Worm (Caenorhabditis elegans) whole organism, early embryonic: ENCODE data around the gene fbxa-157.
"Not testable (repeated sequence)": the region's sequence is repeated elsewhere in the genome, so short reads cannot be mapped to it uniquely, and the experiment has no call there.

ENCODE experiments used
- B0310.2 ChIP-seq: sonication (generic microtip); optimal IDR thresholded peaks from 2 replicates; lab custom pipeline; 2016; ENCODE audit warnings: mild to moderate bottlenecking, missing genetic modification characterization, missing compliant biosample characterization
- F13C5.2 ChIP-seq: sonication (generic microtip); optimal IDR thresholded peaks from 2 replicates; lab custom pipeline; 2017; ENCODE audit warnings: mild to moderate bottlenecking, missing genetic modification characterization, inconsistent platforms, missing compliant biosample characterization
- aly-1 ChIP-seq: sonication (generic microtip); optimal IDR thresholded peaks from 2 replicates; lab custom pipeline; 2016; ENCODE audit warnings: missing genetic modification characterization, missing compliant biosample characterization
- ama-1 ChIP-seq: fragments of 150-350 bp; optimal IDR thresholded peaks from 2 replicates; lab custom pipeline; 2014
- ceh-13 ChIP-seq: fragments of 200-800 bp; sonication (Bioruptor generic); optimal IDR thresholded peaks from 2 replicates; lab custom pipeline; 2018; ENCODE audit warnings: mild to moderate bottlenecking, missing genetic modification characterization, missing compliant biosample characterization
- ceh-36 ChIP-seq: sonication (generic microtip); optimal IDR thresholded peaks from 2 replicates; lab custom pipeline; 2016; ENCODE audit warnings: missing genetic modification characterization, inconsistent platforms, missing compliant biosample characterization
- ets-7 ChIP-seq: sonication (generic microtip); optimal IDR thresholded peaks from 2 replicates; lab custom pipeline; 2016; ENCODE audit warnings: missing genotype, missing genetic modification characterization, missing compliant biosample characterization
- flt-1 ChIP-seq: fragments of 200-800 bp; sonication (Bioruptor generic); IDR thresholded peaks from 2 replicates; pipeline ENCODE4 v1.3.6; 2022; ENCODE audit warnings: missing genetic modification characterization, missing compliant biosample characterization
- hmbx-1 ChIP-seq: sonication (generic microtip); optimal IDR thresholded peaks from 2 replicates; lab custom pipeline; 2016; ENCODE audit warnings: mild to moderate bottlenecking, missing genetic modification characterization, missing compliant biosample characterization
- hmg-4 ChIP-seq: fragments of 200-800 bp; sonication (Bioruptor generic); optimal IDR thresholded peaks from 2 replicates; lab custom pipeline; 2018; ENCODE audit warnings: mild to moderate bottlenecking, missing genetic modification characterization, missing compliant biosample characterization
- hnd-1 ChIP-seq: sonication (generic microtip); optimal IDR thresholded peaks from 2 replicates; lab custom pipeline; 2016; ENCODE audit warnings: missing genetic modification characterization, missing compliant biosample characterization
- pes-1 ChIP-seq: fragments of 200-800 bp; sonication (Bioruptor generic); IDR thresholded peaks from 2 replicates; pipeline ENCODE4 v1.3.6; 2022; ENCODE audit warnings: missing genetic modification reagents, missing genetic modification characterization, missing compliant biosample characterization
- scrt-1 ChIP-seq: fragments of 200-800 bp; sonication (Bioruptor generic); IDR thresholded peaks from 2 replicates; pipeline ENCODE4 v1.3.6; 2022; ENCODE audit warnings: missing genetic modification characterization, missing compliant biosample characterization
- sea-1 ChIP-seq: fragments of 200-800 bp; sonication (Bioruptor generic); conservative IDR thresholded peaks from 2 replicates; pipeline ENCODE4 v1.3.6; 2022; ENCODE audit warnings: missing genetic modification characterization, missing compliant biosample characterization
- tbx-11 ChIP-seq: fragments of 200-800 bp; sonication (Bioruptor generic); IDR thresholded peaks from 2 replicates; pipeline ENCODE4 v1.3.6; 2022; ENCODE audit warnings: missing genetic modification characterization, missing compliant biosample characterization
- tbx-37 ChIP-seq: fragments of 200-800 bp; sonication (Bioruptor generic); conservative IDR thresholded peaks from 2 replicates; pipeline ENCODE4 v1.3.6; 2022; ENCODE audit warnings: missing genetic modification reagents, missing genetic modification characterization, missing compliant biosample characterization
- tra-4 ChIP-seq: sonication (generic microtip); optimal IDR thresholded peaks from 2 replicates; lab custom pipeline; 2017; ENCODE audit warnings: missing genetic modification characterization, missing compliant biosample characterization

fbxa-157 gene

ce11 chrV:17899503-17899902 lies at the start of gene fbxa-157:
Gene fbxa-157, plus strand, starts transcription at chrV:17899803.
- no peak for TF ChIP-seq tbx-37 (GFP tag; lab: Robert Waterston, UW)
- no peak for TF ChIP-seq sea-1 (GFP tag; lab: Robert Waterston, UW)

ce11 chrV:17855889-17856288 lies 43.7 kb upstream of the fbxa-157 start, which contains the start of gene tcc-1:
Gene tcc-1, minus strand, starts transcription at chrV:17855989.
- TF ChIP-seq ets-7 (tag; lab: Kevin White, UChicago) (no peak), ceh-36 (no peak), hmg-4 (no peak), tbx-37 (GFP tag; lab: Robert Waterston, UW) (no peak), hnd-1 (no peak), flt-1 (no peak), scrt-1 (GFP tag; lab: Robert Waterston, UW) (no peak), tra-4 (tag; lab: Kevin White, UChicago) (no peak), B0310.2 (no peak), pes-1 (GFP tag; lab: Robert Waterston, UW) (no peak), hmbx-1 (tag; lab: Kevin White, UChicago) (no peak), sea-1 (GFP tag; lab: Robert Waterston, UW) (no peak), F13C5.2 (tag; lab: Kevin White, UChicago) (no peak), ama-1 (lab: Kevin White, UChicago) (no peak), ceh-13 (GFP tag; lab: Kevin White, UChicago) (no peak), aly-1 (tag; lab: Kevin White, UChicago) (no peak), tbx-11 (GFP tag; lab: Robert Waterston, UW) (no peak)

ce11 chrV:17857901-17858300 lies 41.7 kb upstream of the fbxa-157 start:
- TF ChIP-seq tbx-37 (GFP tag; lab: Robert Waterston, UW), result peak; percentile 25; the same call in 1 of the 2 replicates
- no peak for TF ChIP-seq tbx-11 (GFP tag; lab: Robert Waterston, UW)

ce11 chrV:17859065-17859464 lies 40.5 kb upstream of the fbxa-157 start:
- no peak for TF ChIP-seq ets-7 (tag; lab: Kevin White, UChicago)
- no peak for TF ChIP-seq ceh-36
- no peak for TF ChIP-seq pes-1 (GFP tag; lab: Robert Waterston, UW)
- TF ChIP-seq tbx-37 (GFP tag; lab: Robert Waterston, UW), result no peak
- TF ChIP-seq flt-1, result no peak
- no peak for TF ChIP-seq F13C5.2 (tag; lab: Kevin White, UChicago)
- TF ChIP-seq aly-1 (tag; lab: Kevin White, UChicago), result no peak
- no peak for TF ChIP-seq scrt-1 (GFP tag; lab: Robert Waterston, UW)
- no peak for TF ChIP-seq tbx-11 (GFP tag; lab: Robert Waterston, UW)
- no peak for TF ChIP-seq sea-1 (GFP tag; lab: Robert Waterston, UW)
- TF ChIP-seq ama-1 (lab: Kevin White, UChicago), result no peak
- no peak for TF ChIP-seq hmbx-1 (tag; lab: Kevin White, UChicago)
- TF ChIP-seq ceh-13 (GFP tag; lab: Kevin White, UChicago), result no peak
- TF ChIP-seq hnd-1, result no peak
- no peak for TF ChIP-seq B0310.2
- no peak for TF ChIP-seq hmg-4
- TF ChIP-seq tra-4 (tag; lab: Kevin White, UChicago), result no peak

ce11 chrV:17859519-17859918 lies 40.1 kb upstream of the fbxa-157 start:
- TF ChIP-seq pes-1 (GFP tag; lab: Robert Waterston, UW) (no peak), ama-1 (lab: Kevin White, UChicago) (no peak), ceh-13 (GFP tag; lab: Kevin White, UChicago) (no peak), ets-7 (tag; lab: Kevin White, UChicago) (no peak), sea-1 (GFP tag; lab: Robert Waterston, UW) (no peak), tbx-11 (GFP tag; lab: Robert Waterston, UW) (no peak), ceh-36 (no peak), hmg-4 (no peak)

ce11 chrV:17865309-17865708 lies 34.3 kb upstream of the fbxa-157 start, which contains the start of gene Y59A8A.8:
Gene Y59A8A.8, plus strand, starts transcription at chrV:17865609.
- not testable (repeated sequence) for TF ChIP-seq tbx-37 (GFP tag; lab: Robert Waterston, UW); flt-1; pes-1 (GFP tag; lab: Robert Waterston, UW)

ce11 chrV:17870569-17870968 lies 29.0 kb upstream of the fbxa-157 start, which contains the start of gene csn-1:
Gene csn-1, minus strand, starts transcription at chrV:17870651.
- TF ChIP-seq tbx-11 (GFP tag; lab: Robert Waterston, UW), result no peak
- no peak for TF ChIP-seq ama-1 (lab: Kevin White, UChicago)
- no peak for TF ChIP-seq pes-1 (GFP tag; lab: Robert Waterston, UW)

- TF ChIP-seq pes-1 (GFP tag; lab: Robert Waterston, UW) (no peak), F13C5.2 (tag; lab: Kevin White, UChicago) (peak; percentile 43)
Observed at ce11 chrV:17871049-17871448, 28.6 kb upstream of the fbxa-157 start, which contains the start of gene phf-14. Gene phf-14, plus strand, starts transcription at chrV:17871393.

- no peak for TF ChIP-seq ceh-13 (GFP tag; lab: Kevin White, UChicago)
Observed at ce11 chrV:17888939-17889338, 10.7 kb upstream of the fbxa-157 start, which contains the start of gene C06H5.6. Gene C06H5.6, minus strand, starts transcription at chrV:17888984.
